Worm (Caenorhabditis elegans) whole organism, L2 larva: Measurements from ENCODE around the gene F40F9.10.

Experiments used
- sem-4 ChIP-seq: fragments of 150-350 bp; optimal IDR thresholded peaks from 2 replicates; lab custom pipeline; 2014; ENCODE audit warnings: missing biosample characterization, missing genetic modification reagents, missing genetic modification characterization
- ztf-11 ChIP-seq: sonication (generic microtip); optimal IDR thresholded peaks from 2 replicates; lab custom pipeline; 2017; ENCODE audit warnings: missing biosample characterization, missing genetic modification characterization

- TF ChIP-seq sem-4 (tag; lab: Kevin White, UChicago) = no peak
- no peak for TF ChIP-seq ztf-11 (tag; lab: Kevin White, UChicago)
Measured at ce11 chrV:9757884-9758283, 44.5 kb upstream of the F40F9.10 start, which contains the start of gene F58E6.11.
